Worm (Caenorhabditis elegans): Measurements from ENCODE around the gene snpc-1.1.

- TF ChIP-seq ama-1 (optimal IDR thresholded peaks at IDR 0.05) (no peak), flt-1 (GFP tag; IDR thresholded peaks at IDR 0.05) (no peak), F13C5.2 (tag; optimal IDR thresholded peaks at IDR 0.05) (no peak), tbx-11 (GFP tag; IDR thresholded peaks at IDR 0.05) (no peak)
Measured at ce11 chrII:7794222-7794621, 13.1 kb upstream of the snpc-1.1 start, which contains the start of gene glr-4.
